Worm (Caenorhabditis elegans) whole organism, L4 larva: ENCODE measurements around the gene hrde-2.

Source experiments
- F10B5.3 ChIP-seq: sonication (generic microtip); optimal IDR thresholded peaks from 2 replicates; lab custom pipeline; 2016; ENCODE audit warnings: mild to moderate bottlenecking, missing genetic modification characterization, missing compliant biosample characterization
- F49E8.2 ChIP-seq: sonication (generic microtip); optimal IDR thresholded peaks from 2 replicates; lab custom pipeline; 2016; ENCODE audit warnings: missing compliant biosample characterization, mild to moderate bottlenecking, missing genetic modification characterization, borderline replicate concordance
- T26A8.4 ChIP-seq: fragments of 200-800 bp; sonication (Bioruptor generic); IDR thresholded peaks from 2 replicates; pipeline ENCODE4 v1.3.6; 2022; ENCODE audit warnings: missing genetic modification characterization, missing compliant biosample characterization
- Y48G9A.11 ChIP-seq: fragments of 200-800 bp; sonication (Bioruptor generic); IDR thresholded peaks from 2 replicates; pipeline ENCODE4 v1.3.6; 2022; ENCODE audit warnings: missing genetic modification reagents, missing genetic modification characterization, missing compliant biosample characterization
- Y5F2A.4 ChIP-seq: fragments of 200-800 bp; sonication (Bioruptor generic); optimal IDR thresholded peaks from 2 replicates; lab custom pipeline; 2018; ENCODE audit warnings: mild to moderate bottlenecking, missing genetic modification characterization, missing compliant biosample characterization
- aha-1 ChIP-seq: fragments of 150-350 bp; peaks from one replicate; lab custom pipeline; 2014; ENCODE audit warnings: missing biosample characterization, missing genetic modification characterization
- aly-2 ChIP-seq: sonication (generic microtip); optimal IDR thresholded peaks from 2 replicates; lab custom pipeline; 2018; ENCODE audit warnings: missing biosample characterization, missing genetic modification characterization
- arid-1 ChIP-seq: fragments of 200-800 bp; sonication (Bioruptor generic); conservative IDR thresholded peaks from 2 replicates; pipeline ENCODE4 v1.3.6; 2022; ENCODE audit warnings: missing genetic modification reagents, missing genetic modification characterization, missing compliant biosample characterization
- ceh-82 ChIP-seq: sonication (generic microtip); optimal IDR thresholded peaks from 2 replicates; lab custom pipeline; 2017; ENCODE audit warnings: missing biosample characterization, missing genetic modification characterization
- cey-2 ChIP-seq: sonication (generic microtip); optimal IDR thresholded peaks from 3 replicates; lab custom pipeline; 2017; ENCODE audit warnings: missing genetic modification characterization, mild to moderate bottlenecking, missing compliant biosample characterization, antibody characterized with exemption, borderline replicate concordance; ENCODE audit not compliant: insufficient read depth
- daf-12 ChIP-seq: fragments of 150-350 bp; optimal IDR thresholded peaks from 2 replicates; lab custom pipeline; 2014; ENCODE audit warnings: missing biosample characterization, missing genetic modification reagents, missing genetic modification characterization
- dmd-9 ChIP-seq: fragments of 200-800 bp; sonication (Bioruptor generic); IDR thresholded peaks from 2 replicates; pipeline ENCODE4 v1.3.6; 2022; ENCODE audit warnings: missing genetic modification reagents, missing genetic modification characterization, missing compliant biosample characterization
- dpl-1 ChIP-seq: fragments of 150-350 bp; optimal IDR thresholded peaks from 2 replicates; lab custom pipeline; 2014; ENCODE audit warnings: missing biosample characterization, missing genetic modification reagents, missing genetic modification characterization
- duxl-1 ChIP-seq: sonication (generic microtip); optimal IDR thresholded peaks from 2 replicates; lab custom pipeline; 2016; ENCODE audit warnings: mild to moderate bottlenecking, missing genetic modification characterization, moderate library complexity, missing compliant biosample characterization; ENCODE audit not compliant: poor library complexity
- egl-43 ChIP-seq: fragments of 200-800 bp; sonication (Bioruptor generic); IDR thresholded peaks from 2 replicates; pipeline ENCODE4 v1.3.6; 2022; ENCODE audit warnings: missing genetic modification reagents, missing genetic modification characterization, missing compliant biosample characterization
- lin-1 ChIP-seq: fragments of 200-800 bp; sonication (Bioruptor generic); IDR thresholded peaks from 2 replicates; pipeline ENCODE4 v1.3.6; 2022; ENCODE audit warnings: missing genetic modification reagents, missing genetic modification characterization, missing compliant biosample characterization
- lin-38 ChIP-seq: fragments of 200-800 bp; sonication (Bioruptor generic); IDR thresholded peaks from 2 replicates; pipeline ENCODE4 v1.3.6; 2022; ENCODE audit warnings: missing genetic modification reagents, missing genetic modification characterization, missing compliant biosample characterization
- madf-5 ChIP-seq, 2 experiments: fragments of 200-800 bp; sonication (Bioruptor generic); IDR thresholded peaks; 2 replicates each; pipeline ENCODE4 v1.3.6; 2022; ENCODE audit warnings: missing compliant biosample characterization in 2 of 2, missing genetic modification characterization in 2 of 2
- mdt-29 ChIP-seq: fragments of 200-800 bp; sonication (Bioruptor generic); IDR thresholded peaks from 2 replicates; pipeline ENCODE4 v1.3.6; 2022; ENCODE audit warnings: missing genetic modification reagents, missing genetic modification characterization, missing compliant biosample characterization
- mxl-3 ChIP-seq: fragments of 200-800 bp; sonication (Bioruptor generic); optimal IDR thresholded peaks from 2 replicates; lab custom pipeline; 2018; ENCODE audit warnings: mild to moderate bottlenecking, missing genetic modification characterization, missing compliant biosample characterization
- nhr-102 ChIP-seq: sonication (generic microtip); optimal IDR thresholded peaks from 2 replicates; lab custom pipeline; 2016; ENCODE audit warnings: mild to moderate bottlenecking, missing genetic modification characterization, moderate library complexity, missing compliant biosample characterization
- nhr-237 ChIP-seq: sonication (generic microtip); optimal IDR thresholded peaks from 2 replicates; lab custom pipeline; 2017; ENCODE audit warnings: missing biosample characterization, missing genetic modification characterization
- nhr-25 ChIP-seq: sonication (generic microtip); optimal IDR thresholded peaks from 2 replicates; lab custom pipeline; 2017; ENCODE audit warnings: missing genetic modification characterization, mild to moderate bottlenecking, missing compliant biosample characterization, antibody characterized with exemption, moderate library complexity, borderline replicate concordance; ENCODE audit not compliant: insufficient read depth
- nhr-28 ChIP-seq: fragments of 150-350 bp; optimal IDR thresholded peaks from 2 replicates; lab custom pipeline; 2014; ENCODE audit warnings: missing biosample characterization, missing genetic modification characterization
- nhr-41 ChIP-seq: fragments of 200-800 bp; sonication (Bioruptor generic); IDR thresholded peaks from 2 replicates; pipeline ENCODE4 v1.3.6; 2022; ENCODE audit warnings: missing genetic modification reagents, missing genetic modification characterization, missing compliant biosample characterization
- nhr-6 ChIP-seq: fragments of 150-350 bp; optimal IDR thresholded peaks from 2 replicates; lab custom pipeline; 2014; ENCODE audit warnings: missing biosample characterization, missing genetic modification characterization
- nhr-76 ChIP-seq: fragments of 150-350 bp; optimal IDR thresholded peaks from 2 replicates; lab custom pipeline; 2014; ENCODE audit warnings: missing biosample characterization, missing genetic modification characterization
- nhr-77 ChIP-seq: fragments of 150-350 bp; optimal IDR thresholded peaks from 2 replicates; lab custom pipeline; 2014; ENCODE audit warnings: missing biosample characterization, missing genetic modification characterization
- pqm-1 ChIP-seq: sonication (generic microtip); optimal IDR thresholded peaks from 2 replicates; lab custom pipeline; 2017; ENCODE audit warnings: missing biosample characterization, missing genetic modification characterization
- sdz-12 ChIP-seq: fragments of 200-800 bp; sonication (Bioruptor generic); optimal IDR thresholded peaks from 2 replicates; lab custom pipeline; 2018; ENCODE audit warnings: mild to moderate bottlenecking, missing genetic modification characterization, missing compliant biosample characterization
- snpc-1.2 ChIP-seq: fragments of 200-800 bp; sonication (Bioruptor generic); IDR thresholded peaks from 2 replicates; pipeline ENCODE4 v1.3.6; 2022; ENCODE audit warnings: missing genetic modification reagents, missing genetic modification characterization, missing compliant biosample characterization
- snpc-4 ChIP-seq: fragments of 150-350 bp; optimal IDR thresholded peaks from 2 replicates; lab custom pipeline; 2014; ENCODE audit warnings: missing biosample characterization, missing genetic modification characterization
- unc-130 ChIP-seq: sonication (generic microtip); optimal IDR thresholded peaks from 2 replicates; lab custom pipeline; 2016; ENCODE audit warnings: missing genetic modification reagents, missing genetic modification characterization, missing compliant biosample characterization
- unc-39 ChIP-seq: sonication (generic microtip); optimal IDR thresholded peaks from 2 replicates; lab custom pipeline; 2017; ENCODE audit warnings: missing biosample characterization, missing genetic modification characterization
- zag-1 ChIP-seq: fragments of 150-350 bp; optimal IDR thresholded peaks from 2 replicates; lab custom pipeline; 2014; ENCODE audit warnings: missing biosample characterization, missing genetic modification characterization
- zip-11 ChIP-seq: fragments of 200-800 bp; sonication (Bioruptor generic); IDR thresholded peaks from 2 replicates; pipeline ENCODE4 v1.3.6; 2022; ENCODE audit warnings: missing genetic modification characterization, missing compliant biosample characterization

Gene hrde-2

DNA sequence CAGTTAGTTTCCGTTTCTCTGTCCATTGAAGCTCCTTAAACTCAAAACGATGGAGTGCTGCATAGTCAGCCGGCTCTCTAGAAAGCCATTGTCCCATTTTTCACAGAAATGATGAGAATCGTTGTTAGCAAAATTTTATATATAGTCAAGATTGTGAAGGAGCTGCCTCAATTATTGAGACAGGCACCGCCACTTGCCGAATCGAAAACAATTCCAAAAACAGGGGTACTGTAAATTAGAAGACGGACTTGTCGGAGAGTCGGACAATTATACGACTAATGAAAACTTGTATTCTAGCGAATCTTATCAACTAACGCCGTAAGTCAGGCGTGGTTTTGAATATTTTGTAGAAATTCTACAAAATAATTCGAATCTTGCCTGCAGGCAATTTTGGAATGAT lies 15.3 kb downstream of the hrde-2 start, which contains the start of gene F14H8.2:
TSS of gene F14H8.2 (minus strand) at position 101 of the 400 bp plus-strand sequence.
- no peak for TF ChIP-seq mdt-29 (GFP tag; lab: Robert Waterston, UW)

- TF ChIP-seq lin-1 (GFP tag; lab: Robert Waterston, UW) = no peak
- no peak for TF ChIP-seq madf-5 (GFP tag; IDR thresholded peaks at IDR 0.05; lab: Robert Waterston, UW)
- TF ChIP-seq pqm-1 (tag; lab: Kevin White, UChicago) = no peak
- TF ChIP-seq nhr-41 (GFP tag; lab: Robert Waterston, UW) = no peak
- TF ChIP-seq F10B5.3 (tag; lab: Kevin White, UChicago) = no peak
- no peak for TF ChIP-seq sdz-12 (GFP tag; lab: Kevin White, UChicago)
- no peak for TF ChIP-seq nhr-102 (tag; lab: Kevin White, UChicago)
- TF ChIP-seq Y5F2A.4 (GFP tag; lab: Kevin White, UChicago) = no peak
- no peak for TF ChIP-seq dpl-1 (GFP tag; lab: Kevin White, UChicago)
- TF ChIP-seq T26A8.4 = no peak
- TF ChIP-seq aly-2 (tag; lab: Kevin White, UChicago) = no peak
Measured at ce11 chrV:15020732-15021131, 15.8 kb downstream of the hrde-2 start, which contains the start of gene F14H8.5. Gene F14H8.5 (plus strand): TSS chrV:15021032.

DNA sequence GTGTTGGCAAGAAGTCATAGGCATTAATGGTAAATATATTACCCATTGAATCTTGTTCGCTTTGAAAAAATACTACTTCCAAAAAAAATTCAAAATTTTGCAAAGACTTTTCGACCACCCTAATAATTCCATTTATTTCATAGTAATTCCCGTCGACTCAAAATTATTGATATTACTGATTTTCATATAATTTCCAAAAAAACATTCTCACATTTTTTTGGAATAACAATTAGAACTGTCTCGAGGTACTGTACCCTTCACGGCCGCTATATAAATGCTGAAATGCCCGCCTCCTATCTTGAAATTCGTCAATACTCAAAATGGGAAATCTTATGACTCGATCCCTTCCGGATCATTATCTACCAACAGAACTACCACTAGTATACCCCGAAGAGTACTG lies 18.6 kb downstream of the hrde-2 start, which contains the start of gene F14H8.4:
TSS of gene F14H8.4 (plus strand) at position 301 of the 400 bp plus-strand sequence.
- no peak for TF ChIP-seq cey-2
- TF ChIP-seq ceh-82 = no peak
- no peak for TF ChIP-seq mxl-3
- no peak for TF ChIP-seq nhr-25 (tag; lab: Kevin White, UChicago)
- no peak for TF ChIP-seq nhr-237 (tag; lab: Kevin White, UChicago)

- no peak for TF ChIP-seq zip-11 (GFP tag; lab: Robert Waterston, UW)
- no peak for TF ChIP-seq nhr-28 (tag; lab: Kevin White, UChicago)
- TF ChIP-seq Y48G9A.11 (GFP tag; lab: Robert Waterston, UW) = peak; percentile 49; the same call in 1 of the 2 replicates
- peak; percentile 9 for TF ChIP-seq duxl-1 (tag; lab: Kevin White, UChicago)
- 0 out of 2 replicates have a peak, but pooled peaks have one; percentile 39 for TF ChIP-seq egl-43
- TF ChIP-seq snpc-1.2 (GFP tag; lab: Robert Waterston, UW) = peak; percentile 77
- TF ChIP-seq daf-12 (tag; lab: Kevin White, UChicago) = no peak
- no peak for TF ChIP-seq aha-1 (tag; lab: Kevin White, UChicago)
- TF ChIP-seq F49E8.2 (tag; lab: Kevin White, UChicago) = peak; percentile 80
- TF ChIP-seq zag-1 (tag; lab: Kevin White, UChicago) = no peak
- TF ChIP-seq snpc-4 (tag; lab: Kevin White, UChicago) = peak; percentile 77
- peak; percentile 60 for TF ChIP-seq lin-38 (GFP tag; lab: Robert Waterston, UW)
- no peak for TF ChIP-seq dmd-9 (GFP tag; lab: Robert Waterston, UW)
- TF ChIP-seq unc-39 = no peak
- TF ChIP-seq arid-1 = peak; percentile 31; the same call in 1 of the 2 replicates
- no peak for TF ChIP-seq nhr-77 (tag; lab: Kevin White, UChicago)
- peak; percentile 36 for TF ChIP-seq unc-130 (GFP tag; lab: Kevin White, UChicago)
- TF ChIP-seq nhr-6 (tag; lab: Kevin White, UChicago) = peak; percentile 41
- peak; percentile 63; the same call in 1 of the 2 replicates for TF ChIP-seq T26A8.4
- TF ChIP-seq nhr-76 (tag; lab: Kevin White, UChicago) = no peak
Measured at ce11 chrV:15028896-15029519, 24.1 kb downstream of the hrde-2 start, which contains the start of gene F14H8.8. Gene F14H8.8 (plus strand): TSS chrV:15029469.
